Worm (Caenorhabditis elegans): ENCODE data around the gene C44C1.1.

- TF ChIP-seq sptf-1 (tag; optimal IDR thresholded peaks at IDR 0.05) (no peak), nhr-237 (tag; optimal IDR thresholded peaks at IDR 0.05) (no peak), lin-13 (tag; optimal IDR thresholded peaks at IDR 0.05) (no peak), unc-62 (GFP tag; optimal IDR thresholded peaks at IDR 0.05) (no peak), pha-4 (tag; optimal IDR thresholded peaks at IDR 0.05) (no peak), nhr-2 (tag; optimal IDR thresholded peaks at IDR 0.05) (no peak), ztf-11 (tag; optimal IDR thresholded peaks at IDR 0.05) (no peak), sem-2 (GFP tag; optimal IDR thresholded peaks at IDR 0.05) (no peak), ham-2 (GFP tag; optimal IDR thresholded peaks at IDR 0.05) (no peak)
Measured at ce11 chrX:970072-970471, 10.5 kb upstream of the C44C1.1 start, which contains the start of gene C44C1.6.

Data from whole organism, mixed stage, embryonic.